Fruit fly (Drosophila melanogaster): ENCODE measurements around the gene Vml.

Vml gene

dm6 chrX:2296230-2297044, 20.8 kb downstream of the Vml start (continued):
- TF ChIP-seq CkIIα-i1 (GFP tag; IDR thresholded peaks at IDR 0.05) (peak; percentile 18; the same call in 1 of the 2 replicates), CG15269 (tag; optimal IDR thresholded peaks at IDR 0.05) (peak; percentile 94), Camta (GFP tag; optimal IDR thresholded peaks at IDR 0.05) (peak; percentile 95), insv (GFP tag; optimal IDR thresholded peaks at IDR 0.05) (peak; percentile 41 to 65), CG10959 (GFP tag; IDR thresholded peaks at IDR 0.05) (peak; percentile 62), CG12155 (GFP tag; optimal IDR thresholded peaks at IDR 0.05) (peak; percentile 91), Dp (GFP tag; optimal IDR thresholded peaks at IDR 0.05) (no peak), dpn (GFP tag; optimal IDR thresholded peaks at IDR 0.05) (peak; percentile 95), Neu2 (GFP tag; optimal IDR thresholded peaks at IDR 0.05; ENCODE audit: borderline replicate concordance) (peak; percentile 85), Doc2 (GFP tag; IDR thresholded peaks at IDR 0.05) (peak; percentile 55; the same call in 1 of the 2 replicates), ara (GFP tag; IDR thresholded peaks at IDR 0.05) (peak; percentile 58), otp (GFP tag; IDR thresholded peaks at IDR 0.05) (no peak), CG13894 (tag; optimal IDR thresholded peaks at IDR 0.05) (peak; percentile 63), CG7745 (tag; optimal IDR thresholded peaks at IDR 0.05) (no peak), aop (GFP tag; IDR thresholded peaks at IDR 0.05) (no peak), CG1603 (tag; optimal IDR thresholded peaks at IDR 0.05) (peak; percentile 88), br (optimal IDR thresholded peaks at IDR 0.05) (no peak), HHEX (GFP tag; optimal IDR thresholded peaks at IDR 0.05) (peak; percentile 94), rib (GFP tag; IDR thresholded peaks at IDR 0.05) (no peak), Bgb (GFP tag; IDR thresholded peaks at IDR 0.05; ENCODE audit: partially characterized antibody) (no peak; the same call in 1 of the 2 replicates), Hey (tag; optimal IDR thresholded peaks at IDR 0.05) (peak; percentile 65), pho (GFP tag; optimal IDR thresholded peaks at IDR 0.05) (peak; percentile 91), bbx (GFP tag; IDR thresholded peaks at IDR 0.05; ENCODE audit: partially characterized antibody) (no peak), Hr39 (optimal IDR thresholded peaks at IDR 0.05) (no peak), Dll (GFP tag; IDR thresholded peaks at IDR 0.05; ENCODE audit: partially characterized antibody) (no peak), unpg (GFP tag; optimal IDR thresholded peaks at IDR 0.05) (peak; percentile 87), nerfin-1 (tag; optimal IDR thresholded peaks at IDR 0.05) (peak; percentile 93), Nf-YC (tag; optimal IDR thresholded peaks at IDR 0.05) (peak; percentile 84), CG17802 (tag; optimal IDR thresholded peaks at IDR 0.05) (peak; percentile 68), CG7372 (GFP tag; IDR thresholded peaks at IDR 0.05) (peak; percentile 79), salm (tag; optimal IDR thresholded peaks at IDR 0.05) (peak; percentile 83), CG9727 (GFP tag; optimal IDR thresholded peaks at IDR 0.05) (peak; percentile 96), pros (GFP tag; optimal IDR thresholded peaks at IDR 0.05) (peak; percentile 54), CG13424 (tag; optimal IDR thresholded peaks at IDR 0.05) (peak; percentile 94), oc (tag; optimal IDR thresholded peaks at IDR 0.05) (peak; percentile 84), knrl (GFP tag; IDR thresholded peaks at IDR 0.05; ENCODE audit: partially characterized antibody) (no peak), CG2712 (tag; optimal IDR thresholded peaks at IDR 0.05) (peak; percentile 94), CG7963 (GFP tag; IDR thresholded peaks at IDR 0.05; ENCODE audit: partially characterized antibody) (no peak), CG17568 (GFP tag; optimal IDR thresholded peaks at IDR 0.05) (peak; percentile 85), CG17912 (GFP tag; optimal IDR thresholded peaks at IDR 0.05) (peak; percentile 21), ewg (GFP tag; optimal IDR thresholded peaks at IDR 0.05) (peak; percentile 87), CG31224 (GFP tag; IDR thresholded peaks at IDR 0.05) (peak; percentile 57), nau (GFP tag; optimal IDR thresholded peaks at IDR 0.05) (peak; percentile 81), CG10462 (GFP tag; optimal IDR thresholded peaks at IDR 0.05) (peak; percentile 92), CG7271 (tag; optimal IDR thresholded peaks at IDR 0.05) (no peak), nerfin-2 (GFP tag; IDR thresholded peaks at IDR 0.05; ENCODE audit: partially characterized antibody) (no peak; the same call in 1 of the 2 replicates), ind (GFP tag; optimal IDR thresholded peaks at IDR 0.05) (peak; percentile 93), ap (GFP tag; IDR thresholded peaks at IDR 0.05) (peak; percentile 37; the same call in 1 of the 2 replicates)

Measured in whole organism, embryonic.